Worm (Caenorhabditis elegans) whole organism, mixed stage, embryonic: Measurements from ENCODE around the gene Y69A2AR.16.

Experiments used
- M03D4.4 ChIP-seq: sonication (generic microtip); optimal IDR thresholded peaks from 2 replicates; lab custom pipeline; 2017; ENCODE audit warnings: mild to moderate bottlenecking, missing genetic modification characterization, missing compliant biosample characterization
- bed-3 ChIP-seq: fragments of 200-800 bp; sonication (Bioruptor generic); optimal IDR thresholded peaks from 3 replicates; lab custom pipeline; 2018; ENCODE audit warnings: mild to moderate bottlenecking, missing genetic modification characterization, moderate library complexity, missing compliant biosample characterization
- blmp-1 ChIP-seq: fragments of 150-350 bp; optimal IDR thresholded peaks from 2 replicates; lab custom pipeline; 2014; ENCODE audit warnings: missing biosample characterization, missing genetic modification characterization
- ceh-39 ChIP-seq: fragments of 150-350 bp; optimal IDR thresholded peaks from 2 replicates; lab custom pipeline; 2014; ENCODE audit warnings: missing biosample characterization, missing genetic modification characterization
- ceh-43 ChIP-seq: fragments of 200-800 bp; sonication (Bioruptor generic); optimal IDR thresholded peaks from 2 replicates; lab custom pipeline; 2018; ENCODE audit warnings: mild to moderate bottlenecking, missing genetic modification characterization, moderate library complexity, missing compliant biosample characterization
- ceh-83 ChIP-seq: fragments of 200-800 bp; sonication (Bioruptor generic); optimal IDR thresholded peaks from 2 replicates; lab custom pipeline; 2018; ENCODE audit warnings: mild to moderate bottlenecking, missing genetic modification characterization, missing compliant biosample characterization
- cnd-1 ChIP-seq: fragments of 200-800 bp; sonication (Bioruptor generic); optimal IDR thresholded peaks from 2 replicates; lab custom pipeline; 2018; ENCODE audit warnings: mild to moderate bottlenecking, missing genetic modification characterization, missing compliant biosample characterization
- drap-1 ChIP-seq: fragments of 200-800 bp; sonication (Bioruptor generic); optimal IDR thresholded peaks from 3 replicates; lab custom pipeline; 2018; ENCODE audit warnings: mild to moderate bottlenecking, missing genetic modification characterization, missing compliant biosample characterization
- elt-1 ChIP-seq: sonication (generic microtip); optimal IDR thresholded peaks from 2 replicates; lab custom pipeline; 2017; ENCODE audit warnings: missing genetic modification characterization, mild to moderate bottlenecking, missing compliant biosample characterization, antibody characterized with exemption, moderate library complexity, borderline replicate concordance; ENCODE audit not compliant: insufficient read depth
- elt-3 ChIP-seq: fragments of 150-350 bp; optimal IDR thresholded peaks from 2 replicates; lab custom pipeline; 2014; ENCODE audit warnings: missing biosample characterization, missing genetic modification characterization
- flh-1 ChIP-seq: fragments of 200-800 bp; sonication (Bioruptor generic); optimal IDR thresholded peaks from 2 replicates; lab custom pipeline; 2018; ENCODE audit warnings: mild to moderate bottlenecking, missing genetic modification characterization, moderate library complexity, missing compliant biosample characterization
- ham-2 ChIP-seq: fragments of 200-800 bp; sonication (Bioruptor generic); optimal IDR thresholded peaks from 2 replicates; lab custom pipeline; 2018; ENCODE audit warnings: mild to moderate bottlenecking, missing genetic modification characterization, missing compliant biosample characterization
- hlh-1 ChIP-seq: fragments of 150-350 bp; optimal IDR thresholded peaks from 2 replicates; lab custom pipeline; 2014; ENCODE audit warnings: missing biosample characterization, missing genetic modification reagents, missing genetic modification characterization
- lin-13 ChIP-seq: fragments of 150-350 bp; optimal IDR thresholded peaks from 2 replicates; lab custom pipeline; 2014; ENCODE audit warnings: missing biosample characterization, missing genetic modification characterization
- lin-32 ChIP-seq: fragments of 200-800 bp; sonication (Bioruptor generic); optimal IDR thresholded peaks from 2 replicates; lab custom pipeline; 2018; ENCODE audit warnings: mild to moderate bottlenecking, missing genetic modification characterization, missing compliant biosample characterization
- lsy-2 ChIP-seq: fragments of 150-350 bp; optimal IDR thresholded peaks from 2 replicates; lab custom pipeline; 2014; ENCODE audit warnings: missing biosample characterization, missing genetic modification characterization
- mab-5 ChIP-seq: fragments of 150-350 bp; optimal IDR thresholded peaks from 2 replicates; lab custom pipeline; 2014; ENCODE audit warnings: missing biosample characterization, missing genetic modification characterization
- mep-1 ChIP-seq: fragments of 150-350 bp; optimal IDR thresholded peaks from 2 replicates; lab custom pipeline; 2017; ENCODE audit warnings: missing biosample characterization, missing genetic modification reagents, missing genetic modification characterization, inconsistent platforms
- nhr-12 ChIP-seq: fragments of 150-350 bp; optimal IDR thresholded peaks from 2 replicates; lab custom pipeline; 2014; ENCODE audit warnings: missing biosample characterization, missing genetic modification characterization
- nhr-2 ChIP-seq: fragments of 150-350 bp; optimal IDR thresholded peaks from 2 replicates; lab custom pipeline; 2014; ENCODE audit warnings: missing biosample characterization, missing genetic modification characterization
- nhr-237 ChIP-seq: fragments of 150-350 bp; optimal IDR thresholded peaks from 2 replicates; lab custom pipeline; 2014; ENCODE audit warnings: missing biosample characterization, missing genetic modification characterization
- nhr-76 ChIP-seq: sonication (generic microtip); optimal IDR thresholded peaks from 2 replicates; lab custom pipeline; 2017; ENCODE audit warnings: missing biosample characterization, missing genetic modification characterization
- pha-4 ChIP-seq: fragments of 150-350 bp; optimal IDR thresholded peaks from 2 replicates; lab custom pipeline; 2018; ENCODE audit warnings: missing biosample characterization, missing genetic modification reagents, missing genetic modification characterization
- sem-2 ChIP-seq: fragments of 200-800 bp; sonication (Bioruptor generic); optimal IDR thresholded peaks from 2 replicates; lab custom pipeline; 2018; ENCODE audit warnings: mild to moderate bottlenecking, missing genetic modification characterization, missing compliant biosample characterization
- snpc-4 ChIP-seq: fragments of 150-350 bp; optimal IDR thresholded peaks from 2 replicates; lab custom pipeline; 2014; ENCODE audit warnings: missing biosample characterization, missing genetic modification characterization
- sptf-1 ChIP-seq: sonication (generic microtip); optimal IDR thresholded peaks from 2 replicates; lab custom pipeline; 2017; ENCODE audit warnings: mild to moderate bottlenecking, missing genetic modification characterization, moderate library complexity, missing compliant biosample characterization
- tbx-8 ChIP-seq: fragments of 200-800 bp; sonication (Bioruptor generic); optimal IDR thresholded peaks from 2 replicates; lab custom pipeline; 2018; ENCODE audit warnings: mild to moderate bottlenecking, missing genetic modification characterization, moderate library complexity, missing compliant biosample characterization
- unc-120 ChIP-seq: sonication (generic microtip); optimal IDR thresholded peaks from 2 replicates; lab custom pipeline; 2017; ENCODE audit warnings: missing genetic modification characterization, missing compliant biosample characterization; ENCODE audit not compliant: poor library complexity, severe bottlenecking
- unc-39 ChIP-seq: fragments of 150-350 bp; optimal IDR thresholded peaks from 2 replicates; lab custom pipeline; 2014; ENCODE audit warnings: missing biosample characterization, missing genetic modification characterization
- unc-62 ChIP-seq: fragments of 150-350 bp; optimal IDR thresholded peaks from 2 replicates; lab custom pipeline; 2014; ENCODE audit warnings: missing biosample characterization, missing genetic modification reagents, missing genetic modification characterization
- zip-8 ChIP-seq: fragments of 150-350 bp; optimal IDR thresholded peaks from 2 replicates; lab custom pipeline; 2014; ENCODE audit warnings: missing biosample characterization, missing genetic modification characterization
- ztf-11 ChIP-seq: fragments of 150-350 bp; optimal IDR thresholded peaks from 2 replicates; lab custom pipeline; 2014; ENCODE audit warnings: missing biosample characterization, missing genetic modification characterization

The Y69A2AR.16 gene

ce11 chrIV:2488520-2488919 lies 9.1 kb upstream of the Y69A2AR.16 start, which contains the start of gene Y69A2AR.19:
Y69A2AR.19 (plus strand) TSS chrIV:2488820.
- TF ChIP-seq flh-1 (GFP tag; lab: Kevin White, UChicago) (no peak), elt-3 (tag; lab: Kevin White, UChicago) (no peak), elt-1 (tag; lab: Kevin White, UChicago) (no peak), nhr-237 (tag; lab: Kevin White, UChicago) (no peak), drap-1 (GFP tag; lab: Kevin White, UChicago) (no peak), nhr-2 (no peak), lin-32 (GFP tag; lab: Kevin White, UChicago) (no peak), ceh-83 (no peak), snpc-4 (tag; lab: Kevin White, UChicago) (no peak), lsy-2 (no peak), mep-1 (no peak), bed-3 (GFP tag; lab: Kevin White, UChicago) (no peak), cnd-1 (no peak), tbx-8 (GFP tag; lab: Kevin White, UChicago) (no peak), ceh-39 (tag; lab: Kevin White, UChicago) (no peak)

- no peak for TF ChIP-seq ceh-43 (GFP tag; lab: Kevin White, UChicago)
- no peak for TF ChIP-seq sptf-1 (tag; lab: Kevin White, UChicago)
- no peak for TF ChIP-seq ham-2
- peak; percentile 34 for TF ChIP-seq pha-4
- no peak for TF ChIP-seq mab-5 (tag; lab: Kevin White, UChicago)
- no peak for TF ChIP-seq zip-8 (tag; lab: Kevin White, UChicago)
- peak; percentile 23 for TF ChIP-seq hlh-1
- TF ChIP-seq lin-13 (tag; lab: Kevin White, UChicago): peak; percentile 18
- TF ChIP-seq lsy-2: peak; percentile 97
- no peak for TF ChIP-seq flh-1 (GFP tag; lab: Kevin White, UChicago)
- no peak for TF ChIP-seq unc-62 (GFP tag; lab: Kevin White, UChicago)
- TF ChIP-seq nhr-2: no peak
- TF ChIP-seq, all 35 proteins: peak for 4
Measured at ce11 chrIV:2495118-2495785, 2.4 kb upstream of the Y69A2AR.16 start, which contains the start of the genes ccdc-12 and Y69A2AR.18. ccdc-12 (minus strand) TSS chrIV:2495174. Y69A2AR.18 (plus strand) TSS chrIV:2495735.

- TF ChIP-seq drap-1 (GFP tag; lab: Kevin White, UChicago): no peak
- no peak for TF ChIP-seq ztf-11 (tag; lab: Kevin White, UChicago)
- TF ChIP-seq lsy-2: no peak
- no peak for TF ChIP-seq sem-2
- TF ChIP-seq lin-13 (tag; lab: Kevin White, UChicago): no peak
- no peak for TF ChIP-seq ceh-83
- TF ChIP-seq nhr-76 (tag; lab: Kevin White, UChicago): no peak
- TF ChIP-seq sptf-1 (tag; lab: Kevin White, UChicago): no peak
- no peak for TF ChIP-seq pha-4
- TF ChIP-seq blmp-1 (tag; lab: Kevin White, UChicago): no peak
- no peak for TF ChIP-seq flh-1 (GFP tag; lab: Kevin White, UChicago)
- no peak for TF ChIP-seq unc-120 (tag; lab: Kevin White, UChicago)
- no peak for TF ChIP-seq nhr-2
- no peak for TF ChIP-seq unc-39 (tag; lab: Kevin White, UChicago)
- no peak for TF ChIP-seq nhr-237 (tag; lab: Kevin White, UChicago)
- TF ChIP-seq M03D4.4: no peak
- no peak for TF ChIP-seq hlh-1
- no peak for TF ChIP-seq nhr-12 (tag; lab: Kevin White, UChicago)
- TF ChIP-seq lin-32 (GFP tag; lab: Kevin White, UChicago): no peak
- no peak for TF ChIP-seq mep-1
- TF ChIP-seq, all 35 proteins: peak for 0
Measured at ce11 chrIV:2496084-2496483, 1.5 kb upstream of the Y69A2AR.16 start.

- no peak for TF ChIP-seq sem-2
- TF ChIP-seq elt-3 (tag; lab: Kevin White, UChicago): no peak
- TF ChIP-seq ceh-39 (tag; lab: Kevin White, UChicago): no peak
- TF ChIP-seq zip-8 (tag; lab: Kevin White, UChicago): no peak
- no peak for TF ChIP-seq mep-1
- TF ChIP-seq M03D4.4: no peak
- no peak for TF ChIP-seq ztf-11 (tag; lab: Kevin White, UChicago)
- TF ChIP-seq snpc-4 (tag; lab: Kevin White, UChicago): no peak
- no peak for TF ChIP-seq lin-32 (GFP tag; lab: Kevin White, UChicago)
- no peak for TF ChIP-seq tbx-8 (GFP tag; lab: Kevin White, UChicago)
- TF ChIP-seq nhr-12 (tag; lab: Kevin White, UChicago): no peak
- no peak for TF ChIP-seq pha-4
- no peak for TF ChIP-seq nhr-237 (tag; lab: Kevin White, UChicago)
- TF ChIP-seq mab-5 (tag; lab: Kevin White, UChicago): no peak
- TF ChIP-seq ceh-83: no peak
- no peak for TF ChIP-seq bed-3 (GFP tag; lab: Kevin White, UChicago)
- no peak for TF ChIP-seq blmp-1 (tag; lab: Kevin White, UChicago)
- no peak for TF ChIP-seq sptf-1 (tag; lab: Kevin White, UChicago)
- TF ChIP-seq lin-13 (tag; lab: Kevin White, UChicago): no peak
Measured at ce11 chrIV:2507824-2508223, 10.2 kb downstream of the Y69A2AR.16 start, which contains the start of gene Y69A2AR.22. Y69A2AR.22 (minus strand) TSS chrIV:2507924.
